Fruit fly (Drosophila melanogaster) whole organism, embryonic: Measurements from ENCODE around the gene CG9222.
A peak's percentile ranks its signal among the peaks of the same experiment; 100 is the strongest.

Experiments used
- CG10543 ChIP-seq: fragments of 200-800 bp; sonication (Bioruptor generic); optimal IDR thresholded peaks from 3 replicates; lab custom pipeline; 2017; ENCODE audit warnings: missing biosample characterization, mild to moderate bottlenecking, missing genetic modification characterization, moderate library complexity
- CG11398 ChIP-seq: fragments of 200-800 bp; sonication (Bioruptor generic); optimal IDR thresholded peaks from 2 replicates; lab custom pipeline; 2016; ENCODE audit warnings: missing biosample characterization, missing genetic modification characterization
- CG12104 ChIP-seq: fragments of 200-800 bp; sonication (Bioruptor generic); optimal IDR thresholded peaks from 3 replicates; lab custom pipeline; 2016; ENCODE audit warnings: missing biosample characterization, missing genetic modification characterization
- CG12236 ChIP-seq: fragments of 200-800 bp; sonication (Bioruptor generic); optimal IDR thresholded peaks from 2 replicates; lab custom pipeline; 2016; ENCODE audit warnings: missing biosample characterization, missing genetic modification characterization
- CG13775 ChIP-seq: fragments of 200-800 bp; sonication (Bioruptor generic); optimal IDR thresholded peaks from 3 replicates; lab custom pipeline; 2017; ENCODE audit warnings: missing biosample characterization, mild to moderate bottlenecking, missing genetic modification characterization
- CG14710 ChIP-seq: fragments of 200-800 bp; sonication (Bioruptor generic); optimal IDR thresholded peaks from 3 replicates; lab custom pipeline; 2019; ENCODE audit warnings: missing biosample characterization, mild to moderate bottlenecking, missing genetic modification characterization, moderate library complexity
- CG15514 ChIP-seq: fragments of 200-800 bp; sonication (Bioruptor generic); optimal IDR thresholded peaks from 3 replicates; lab custom pipeline; 2017; ENCODE audit warnings: missing biosample characterization, missing genetic modification characterization, mild to moderate bottlenecking, moderate library complexity, missing genetic modification reagents
- CG15601 ChIP-seq: fragments of 200-800 bp; sonication (Bioruptor generic); optimal IDR thresholded peaks from 3 replicates; lab custom pipeline; 2019; ENCODE audit warnings: missing biosample characterization, mild to moderate bottlenecking, missing genetic modification characterization, moderate library complexity
- CG18011 ChIP-seq: fragments of 200-800 bp; sonication (Bioruptor generic); optimal IDR thresholded peaks from 2 replicates; lab custom pipeline; 2017; ENCODE audit warnings: missing biosample characterization, missing genetic modification characterization, mild to moderate bottlenecking, moderate library complexity, missing genotype
- CG2889 ChIP-seq: fragments of 200-800 bp; sonication (Bioruptor generic); IDR thresholded peaks from 3 replicates; pipeline ENCODE4 v1.3.6; 2022; ENCODE audit warnings: missing biosample characterization, missing genetic modification characterization
- CG33213 ChIP-seq: fragments of 200-800 bp; sonication (Bioruptor generic); optimal IDR thresholded peaks from 3 replicates; lab custom pipeline; 2016; ENCODE audit warnings: missing biosample characterization, missing genetic modification characterization
- CG3407 ChIP-seq: fragments of 200-800 bp; sonication (Bioruptor generic); optimal IDR thresholded peaks from 2 replicates; lab custom pipeline; 2018; ENCODE audit warnings: missing biosample characterization, mild to moderate bottlenecking, missing genetic modification characterization
- CG9797 ChIP-seq: fragments of 200-800 bp; sonication (Bioruptor generic); optimal IDR thresholded peaks from 3 replicates; lab custom pipeline; 2018; ENCODE audit warnings: missing biosample characterization, mild to moderate bottlenecking, missing genetic modification characterization
- CG9817 ChIP-seq: fragments of 200-800 bp; sonication (Bioruptor generic); optimal IDR thresholded peaks from 2 replicates; lab custom pipeline; 2018; ENCODE audit warnings: missing biosample characterization, mild to moderate bottlenecking, missing genetic modification characterization, moderate library complexity
- CG9876 ChIP-seq: fragments of 200-800 bp; sonication (Bioruptor generic); optimal IDR thresholded peaks from 2 replicates; lab custom pipeline; 2016; ENCODE audit warnings: missing biosample characterization, missing genetic modification characterization
- CTCF ChIP-seq: fragments of 200-800 bp; sonication (Bioruptor generic); optimal IDR thresholded peaks from 2 replicates; lab custom pipeline; 2017; ENCODE audit warnings: missing biosample characterization, mild to moderate bottlenecking, missing genetic modification characterization, moderate library complexity
- Dll ChIP-seq: fragments of 200-800 bp; sonication (Bioruptor generic); IDR thresholded peaks from 4 replicates; pipeline ENCODE4 v1.3.6; 2022; ENCODE audit warnings: missing biosample characterization, missing genetic modification characterization; ENCODE audit not compliant: partially characterized antibody
- E2f2 ChIP-seq: fragments of 200-800 bp; sonication (Bioruptor generic); IDR thresholded peaks from 2 replicates; pipeline ENCODE4 v1.3.6; 2022; ENCODE audit warnings: missing biosample characterization, missing genetic modification characterization
- ERR ChIP-seq: fragments of 200-800 bp; sonication (Bioruptor generic); optimal IDR thresholded peaks from 2 replicates; lab custom pipeline; 2016; ENCODE audit warnings: missing biosample characterization, missing genetic modification characterization
- Gug ChIP-seq: fragments of 200-800 bp; sonication (Bioruptor generic); IDR thresholded peaks from 4 replicates; pipeline ENCODE4 v1.3.6; 2022; ENCODE audit warnings: missing biosample characterization, missing genetic modification characterization
- Hr3 ChIP-seq: fragments of 200-800 bp; sonication (Bioruptor generic); optimal IDR thresholded peaks from 3 replicates; lab custom pipeline; 2016; ENCODE audit warnings: missing biosample characterization, missing genetic modification characterization
- MBD-R2 ChIP-seq: fragments of 200-800 bp; sonication (Bioruptor generic); IDR thresholded peaks from 2 replicates; pipeline ENCODE4 v1.3.6; 2022; ENCODE audit warnings: missing biosample characterization, missing genetic modification characterization
- Pdp1 ChIP-seq, 2 experiments: fragments of 200-800 bp; sonication (Bioruptor generic); optimal IDR thresholded peaks; 3 replicates each; lab custom pipeline; 2016; ENCODE audit warnings: missing biosample characterization in 2 of 2, missing genetic modification characterization in 2 of 2, mild to moderate bottlenecking in 1 of 2, moderate library complexity in 1 of 2
- Six4 ChIP-seq: fragments of 200-800 bp; sonication (Bioruptor generic); optimal IDR thresholded peaks from 2 replicates; lab custom pipeline; 2016; ENCODE audit warnings: missing biosample characterization, missing genetic modification characterization
- Stat92E ChIP-seq, 3 experiments: fragments of >200 bp in 2 of 3; fragments of 200-800 bp in 1 of 3; sonication (Bioruptor generic) in 1 of 3; optimal IDR thresholded peaks; 2 replicates each; lab custom pipeline; 2017 to 2019; ENCODE audit warnings: missing biosample characterization in 3 of 3, missing genetic modification characterization in 3 of 3, mild to moderate bottlenecking in 1 of 3, moderate library complexity in 1 of 3
- ac ChIP-seq: fragments of 200-800 bp; sonication (Bioruptor generic); optimal IDR thresholded peaks from 3 replicates; lab custom pipeline; 2017; ENCODE audit warnings: missing biosample characterization, mild to moderate bottlenecking, missing genetic modification characterization
- ato ChIP-seq: fragments of 200-800 bp; sonication (Bioruptor generic); IDR thresholded peaks from 2 replicates; pipeline ENCODE4 v1.3.6; 2022; ENCODE audit warnings: missing biosample characterization, missing genetic modification characterization; ENCODE audit not compliant: partially characterized antibody
- bbx ChIP-seq: fragments of 200-800 bp; sonication (Bioruptor generic); IDR thresholded peaks from 2 replicates; pipeline ENCODE4 v1.3.6; 2022; ENCODE audit warnings: missing biosample characterization, missing genetic modification characterization; ENCODE audit not compliant: partially characterized antibody
- cato ChIP-seq: fragments of 200-800 bp; sonication (Bioruptor generic); optimal IDR thresholded peaks from 2 replicates; lab custom pipeline; 2016; ENCODE audit warnings: missing biosample characterization, missing genetic modification characterization, borderline replicate concordance
- dan ChIP-seq: fragments of 200-800 bp; sonication (Bioruptor generic); IDR thresholded peaks from 2 replicates; pipeline ENCODE4 v1.3.6; 2022; ENCODE audit warnings: missing biosample characterization, missing genetic modification characterization
- fru ChIP-seq: fragments of >200 bp; optimal IDR thresholded peaks from 2 replicates; lab custom pipeline; 2017
- gfzf ChIP-seq: fragments of 200-800 bp; sonication (Bioruptor generic); optimal IDR thresholded peaks from 2 replicates; lab custom pipeline; 2016; ENCODE audit warnings: missing biosample characterization, mild to moderate bottlenecking, missing genetic modification characterization, moderate library complexity
- hth ChIP-seq: fragments of >200 bp; optimal IDR thresholded peaks from 2 replicates; lab custom pipeline; 2017; ENCODE audit warnings: inconsistent platforms
- kni ChIP-seq: fragments of 200-800 bp; sonication (Bioruptor generic); optimal IDR thresholded peaks from 3 replicates; lab custom pipeline; 2017; ENCODE audit warnings: mild to moderate bottlenecking, missing biosample characterization, missing genetic modification reagents, missing genetic modification characterization
- mirr ChIP-seq: fragments of 200-800 bp; sonication (Bioruptor generic); optimal IDR thresholded peaks from 3 replicates; lab custom pipeline; 2018; ENCODE audit warnings: missing biosample characterization, mild to moderate bottlenecking, missing genetic modification characterization
- nom ChIP-seq: fragments of 200-800 bp; sonication (Bioruptor generic); optimal IDR thresholded peaks from 2 replicates; lab custom pipeline; 2017; ENCODE audit warnings: missing biosample characterization, missing genetic modification characterization, mild to moderate bottlenecking, moderate library complexity, missing genetic modification reagents
- org-1 ChIP-seq: fragments of 200-800 bp; sonication (Bioruptor generic); optimal IDR thresholded peaks from 2 replicates; lab custom pipeline; 2017; ENCODE audit warnings: missing biosample characterization, missing genetic modification characterization
- pfk ChIP-seq: fragments of 200-800 bp; sonication (Bioruptor generic); optimal IDR thresholded peaks from 2 replicates; lab custom pipeline; 2018; ENCODE audit warnings: missing biosample characterization, mild to moderate bottlenecking, missing genetic modification characterization, moderate library complexity
- phol ChIP-seq: fragments of 200-800 bp; sonication (Bioruptor generic); optimal IDR thresholded peaks from 3 replicates; lab custom pipeline; 2018; ENCODE audit warnings: missing biosample characterization, mild to moderate bottlenecking, missing genetic modification characterization, moderate library complexity
- pzg ChIP-seq: fragments of 200-800 bp; sonication (Bioruptor generic); optimal IDR thresholded peaks from 3 replicates; lab custom pipeline; 2018; ENCODE audit warnings: missing biosample characterization, mild to moderate bottlenecking, missing genetic modification characterization, moderate library complexity
- rib ChIP-seq: fragments of 200-800 bp; sonication (Bioruptor generic); IDR thresholded peaks from 2 replicates; pipeline ENCODE4 v1.3.6; 2022; ENCODE audit warnings: missing biosample characterization, missing genetic modification characterization
- so ChIP-seq: fragments of 200-800 bp; sonication (Bioruptor generic); IDR thresholded peaks from 3 replicates; pipeline ENCODE4 v1.3.6; 2022; ENCODE audit warnings: missing biosample characterization, missing genetic modification characterization
- unc-4 ChIP-seq: fragments of 200-800 bp; sonication (Bioruptor generic); IDR thresholded peaks from 2 replicates; pipeline ENCODE4 v1.3.6; 2022; ENCODE audit warnings: missing biosample characterization, missing genetic modification characterization; ENCODE audit not compliant: partially characterized antibody

CG9222 gene

dm6 chr2L:6127478-6127877 lies 3.3 kb upstream of the CG9222 start, which contains the start of gene WDR79 (continued):
- TF ChIP-seq Pdp1 (GFP tag; optimal IDR thresholded peaks at IDR 0.05; lab: Kevin White, UChicago) (no peak), cato (GFP tag; lab: Kevin White, UChicago) (no peak), ato (GFP tag; lab: Robert Waterston, UW) (no peak; the same call in 1 of the 2 replicates), CG11398 (GFP tag; lab: Kevin White, UChicago) (no peak), CG18011 (GFP tag; lab: Kevin White, UChicago) (no peak), CG12236 (GFP tag; lab: Kevin White, UChicago) (no peak), Stat92E (GFP tag; optimal IDR thresholded peaks at IDR 0.05; lab: Kevin White, UChicago) (no peak), Hr3 (no peak), CG9876 (GFP tag; lab: Kevin White, UChicago) (no peak), CG12104 (GFP tag; lab: Kevin White, UChicago) (no peak), CG15601 (tag; lab: Kevin White, UChicago) (no peak), MBD-R2 (GFP tag; lab: Robert Waterston, UW) (peak; percentile 75), unc-4 (GFP tag; lab: Robert Waterston, UW) (no peak), Six4 (GFP tag; lab: Kevin White, UChicago) (no peak), nom (GFP tag; lab: Kevin White, UChicago) (no peak), CG15514 (peak; percentile 52), org-1 (no peak), E2f2 (GFP tag; lab: Robert Waterston, UW) (peak; percentile 74), so (GFP tag; lab: Robert Waterston, UW) (no peak), ERR (no peak), CG13775 (GFP tag; lab: Kevin White, UChicago) (no peak), CG14710 (tag; lab: Kevin White, UChicago) (peak; percentile 16), CG33213 (GFP tag; lab: Kevin White, UChicago) (peak; percentile 1), pfk (GFP tag; lab: Kevin White, UChicago) (peak; percentile 17), kni (GFP tag; lab: Kevin White, UChicago) (no peak), CG3407 (GFP tag; lab: Kevin White, UChicago) (no peak), Gug (GFP tag; lab: Robert Waterston, UW) (no peak), CG9797 (GFP tag; lab: Kevin White, UChicago) (peak; percentile 73), CTCF (GFP tag; lab: Kevin White, UChicago) (peak; percentile 38), pzg (peak; percentile 50)

- TF ChIP-seq ac, result no peak
- TF ChIP-seq dan (GFP tag; lab: Robert Waterston, UW), result no peak
- TF ChIP-seq fru, result no peak
- TF ChIP-seq CG2889 (GFP tag; lab: Robert Waterston, UW), result no peak
- no peak for TF ChIP-seq Hr3
- no peak for TF ChIP-seq org-1
- TF ChIP-seq CG9817 (tag; lab: Kevin White, UChicago), result no peak
- TF ChIP-seq CG10543, result no peak
- TF ChIP-seq hth (lab: Kevin White, UChicago), result no peak
- no peak for TF ChIP-seq phol (tag; lab: Kevin White, UChicago)
- TF ChIP-seq bbx (GFP tag; lab: Robert Waterston, UW), result no peak
- TF ChIP-seq CTCF (GFP tag; lab: Kevin White, UChicago), result no peak
- TF ChIP-seq Dll (GFP tag; lab: Robert Waterston, UW), result no peak
- no peak for TF ChIP-seq CG14710 (tag; lab: Kevin White, UChicago)
- TF ChIP-seq rib (GFP tag; lab: Robert Waterston, UW), result no peak
- no peak for TF ChIP-seq gfzf (GFP tag; lab: Kevin White, UChicago)
- no peak for TF ChIP-seq mirr (GFP tag; lab: Kevin White, UChicago)
Measured at dm6 chr2L:6139082-6139481, 8.3 kb downstream of the CG9222 start, which contains the start of gene CG13991. Gene CG13991 (plus strand): TSS chr2L:6139382.
